Worm (Caenorhabditis elegans): ENCODE measurements around the gene vit-3.

The vit-3 gene

DNA sequence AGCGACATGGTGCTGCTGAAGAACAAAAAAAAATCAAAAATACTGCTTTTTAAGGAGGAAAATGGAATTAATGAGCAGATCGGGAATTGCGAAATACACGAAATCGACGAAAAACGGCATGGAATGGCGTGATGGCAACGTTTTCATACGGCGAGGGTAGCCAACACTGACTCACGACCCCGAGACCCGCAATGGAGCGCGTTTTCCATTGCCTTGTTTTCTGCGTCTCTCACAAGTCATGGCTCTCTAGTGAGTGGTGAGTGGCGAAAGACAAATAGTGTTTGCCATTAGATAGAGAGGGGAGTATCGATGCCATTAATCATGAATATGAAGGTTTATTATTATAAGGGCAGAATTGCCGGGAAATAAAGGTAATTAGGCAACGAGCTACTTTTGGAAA is 33.4 kb upstream of the vit-3 start, which contains the start of gene C18B2.4 (continued):
- TF ChIP-seq dpl-1 (GFP tag; optimal IDR thresholded peaks at IDR 0.05) (peak; percentile 15 to 49 (median 29)), skn-1 (tag; optimal IDR thresholded peaks at IDR 0.05) (peak; percentile 84), lin-35 (GFP tag; optimal IDR thresholded peaks at IDR 0.05) (peak; percentile 45 to 79), sup-37 (GFP tag; optimal IDR thresholded peaks at IDR 0.05) (no peak), isw-1 (GFP tag; IDR thresholded peaks at IDR 0.05) (peak; percentile 58), lin-15B (tag; optimal IDR thresholded peaks at IDR 0.05) (peak; percentile 43), C16A3.4 (tag; optimal IDR thresholded peaks at IDR 0.05) (peak; percentile 80), fkh-8 (tag; optimal IDR thresholded peaks at IDR 0.05) (peak; percentile 74), snpc-4 (tag; optimal IDR thresholded peaks at IDR 0.05) (peak; percentile 64), nhr-77 (tag; optimal IDR thresholded peaks at IDR 0.05) (peak; percentile 66), alr-1 (tag; optimal IDR thresholded peaks at IDR 0.05; ENCODE audit: borderline replicate concordance) (no peak), blmp-1 (tag; optimal IDR thresholded peaks at IDR 0.05) (peak; percentile 42)

- TF ChIP-seq zip-4 (GFP tag; optimal IDR thresholded peaks at IDR 0.05), result no peak
- no peak for TF ChIP-seq pqm-1 (tag; optimal IDR thresholded peaks at IDR 0.05)
- TF ChIP-seq nhr-71 (tag; optimal IDR thresholded peaks at IDR 0.05), result peak; percentile 48
- peak; percentile 54 for TF ChIP-seq rnt-1 (tag; optimal IDR thresholded peaks at IDR 0.05)
- TF ChIP-seq nhr-47 (tag; optimal IDR thresholded peaks at IDR 0.05), result no peak
- no peak for TF ChIP-seq nhr-90 (tag; optimal IDR thresholded peaks at IDR 0.05; ENCODE audit: poor library complexity)
- peak; percentile 55 for TF ChIP-seq lin-14 (GFP tag; optimal IDR thresholded peaks at IDR 0.05)
- 0 out of 2 replicates have a peak, but pooled peaks have one; percentile 8 for TF ChIP-seq nhr-19 (GFP tag; conservative IDR thresholded peaks at IDR 0.05)
Observed at ce11 chrX:3602622-3603021, 30.3 kb upstream of the vit-3 start.

DNA sequence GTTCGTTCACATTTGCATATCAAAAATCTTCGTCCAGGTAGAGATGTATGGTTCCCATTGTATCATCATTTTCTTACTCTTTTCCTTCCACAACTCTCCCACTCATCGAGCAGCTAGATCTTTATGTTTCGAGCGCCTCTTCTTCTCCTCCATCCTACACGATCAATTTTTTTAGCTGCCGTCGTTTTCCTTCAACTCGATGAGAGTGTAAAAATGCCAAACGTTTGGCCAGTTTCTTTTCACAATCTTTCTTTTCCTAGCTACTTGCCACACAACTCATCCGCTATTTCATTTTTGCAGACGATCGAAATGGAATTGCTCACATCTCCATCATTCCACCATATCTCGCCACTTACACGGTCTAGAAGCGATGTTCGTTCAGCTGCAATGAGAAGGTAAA is 29.2 kb upstream of the vit-3 start, which contains the start of gene C18B2.3:
Gene C18B2.3 (plus strand): TSS at position 301 of the 400 bp plus-strand sequence.
- no peak for TF ChIP-seq egl-13 (tag; optimal IDR thresholded peaks at IDR 0.05)
- TF ChIP-seq efl-3 (GFP tag; optimal IDR thresholded peaks at IDR 0.05), result no peak
- TF ChIP-seq pag-3 (tag; optimal IDR thresholded peaks at IDR 0.05; ENCODE audit: borderline replicate concordance, insufficient read depth), result peak; percentile 39
- TF ChIP-seq C04F5.9 (tag; optimal IDR thresholded peaks at IDR 0.05), result no peak
- TF ChIP-seq ceh-90 (tag; optimal IDR thresholded peaks at IDR 0.05), result no peak
- TF ChIP-seq tlp-1 (tag; optimal IDR thresholded peaks at IDR 0.05), result no peak
- peak; percentile 12 for TF ChIP-seq lin-14 (GFP tag; optimal IDR thresholded peaks at IDR 0.05)
- TF ChIP-seq skn-1 (tag; optimal IDR thresholded peaks at IDR 0.05), result no peak
- no peak for TF ChIP-seq nhr-71 (tag; optimal IDR thresholded peaks at IDR 0.05)
- TF ChIP-seq nhr-84 (tag; optimal IDR thresholded peaks at IDR 0.05), result no peak
- no peak for TF ChIP-seq nhr-85 (tag)
- TF ChIP-seq ceh-63 (GFP tag; optimal IDR thresholded peaks at IDR 0.05), result no peak
- TF ChIP-seq nhr-28 (tag; optimal IDR thresholded peaks at IDR 0.05), result no peak
- no peak for TF ChIP-seq ztf-4 (tag; optimal IDR thresholded peaks at IDR 0.05)
- peak; percentile 23 for TF ChIP-seq dsc-1 (tag; optimal IDR thresholded peaks at IDR 0.05)
- TF ChIP-seq rnt-1 (tag; optimal IDR thresholded peaks at IDR 0.05), result peak; percentile 20
- TF ChIP-seq aha-1 (tag; optimal IDR thresholded peaks at IDR 0.05), result no peak
- no peak for TF ChIP-seq mdl-1 (tag; optimal IDR thresholded peaks at IDR 0.05)
- no peak for TF ChIP-seq ama-1 (optimal IDR thresholded peaks at IDR 0.05)
- TF ChIP-seq fkh-10 (GFP tag; optimal IDR thresholded peaks at IDR 0.05), result no peak
- TF ChIP-seq hlh-4 (tag; optimal IDR thresholded peaks at IDR 0.05), result no peak

DNA sequence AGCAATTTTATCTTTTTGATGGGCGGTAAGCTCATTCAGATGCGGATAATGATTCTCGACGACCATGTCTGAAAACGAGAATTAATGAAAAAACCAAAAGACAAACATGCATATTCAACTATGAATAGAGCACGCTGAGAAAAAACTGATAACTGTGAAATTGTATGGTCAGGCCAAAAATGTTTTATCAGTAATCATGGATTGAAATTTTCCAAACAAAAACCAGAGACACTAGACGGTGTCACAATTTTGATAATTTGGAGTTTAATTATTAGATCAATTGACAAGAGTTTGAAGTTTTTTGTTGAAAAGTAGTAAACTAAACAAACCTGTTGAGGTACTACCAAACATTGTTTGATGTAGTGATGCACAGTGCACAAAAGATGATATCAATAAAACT is 28.0 kb upstream of the vit-3 start, which contains the start of gene cgr-1:
Gene cgr-1 (minus strand): TSS at position 68 of the 400 bp plus-strand sequence.
- peak; percentile 49 for TF ChIP-seq elt-2 (tag; optimal IDR thresholded peaks at IDR 0.05)
- TF ChIP-seq efl-1 (optimal IDR thresholded peaks at IDR 0.05), result no peak
- TF ChIP-seq efl-1 (GFP tag; optimal IDR thresholded peaks at IDR 0.05 in 1 of 2), result no peak

Measured in whole organism, L1 larva.